Comparison of ENCODE assay signal across 1 fruit fly cellular context in genomic region chr3R:4472694-4472975, dm6.
TF ChIP-seq lines count a peak whose summit lies in the region.

No protein-coding gene starts in this region.

TF ChIP-seq in whole organism, embryonic, 481 proteins besides CTCF, POLR2A, EP300 and RAD21 (continued from another document):
- no peak for TF ChIP-seq CG14441 (GFP tag; IDR thresholded peaks at IDR 0.05; lab: Robert Waterston, UW)
- no peak for TF ChIP-seq CHES-1-like (GFP tag; optimal IDR thresholded peaks at IDR 0.05; lab: Kevin White, UChicago)
- TF ChIP-seq p53 (GFP tag; optimal IDR thresholded peaks at IDR 0.05; lab: Kevin White, UChicago) = no peak
- TF ChIP-seq exex (tag; optimal IDR thresholded peaks at IDR 0.05; lab: Kevin White, UChicago) = no peak
- TF ChIP-seq jumu (GFP tag; optimal IDR thresholded peaks at IDR 0.05; lab: Kevin White, UChicago) = no peak
- no peak for TF ChIP-seq nerfin-1 (tag; optimal IDR thresholded peaks at IDR 0.05; lab: Kevin White, UChicago)
- peak; percentile 84 for TF ChIP-seq CG15479 (GFP tag; optimal IDR thresholded peaks at IDR 0.05; lab: Kevin White, UChicago)
- TF ChIP-seq chinmo (GFP tag; IDR thresholded peaks at IDR 0.05; lab: Robert Waterston, UW; ENCODE audit: partially characterized antibody) = 0 out of 4 replicates have a peak, but pooled peaks have one; percentile 8
- TF ChIP-seq CG18262 (tag; optimal IDR thresholded peaks at IDR 0.05; lab: Kevin White, UChicago) = no peak
- TF ChIP-seq CG10274 (GFP tag; optimal IDR thresholded peaks at IDR 0.05; lab: Kevin White, UChicago) = no peak
- no peak for TF ChIP-seq stwl (tag; optimal IDR thresholded peaks at IDR 0.05; lab: Kevin White, UChicago)
- no peak for TF ChIP-seq CG14965 (GFP tag; optimal IDR thresholded peaks at IDR 0.05; lab: Kevin White, UChicago; ENCODE audit: borderline replicate concordance)
- no peak for TF ChIP-seq hbn (GFP tag; IDR thresholded peaks at IDR 0.05; lab: Robert Waterston, UW; ENCODE audit: partially characterized antibody)
- TF ChIP-seq zen (tag; optimal IDR thresholded peaks at IDR 0.05; lab: Kevin White, UChicago) = peak; percentile 83
- no peak for TF ChIP-seq Antp (GFP tag; optimal IDR thresholded peaks at IDR 0.05; lab: Kevin White, UChicago)
- no peak for TF ChIP-seq CG8765 (GFP tag; IDR thresholded peaks at IDR 0.05; lab: Robert Waterston, UW)
- TF ChIP-seq CG17328 (GFP tag; IDR thresholded peaks at IDR 0.05; lab: Robert Waterston, UW) = no peak
- no peak for TF ChIP-seq yki (optimal IDR thresholded peaks at IDR 0.05; lab: Kevin White, UChicago)
- peak; percentile 7 for TF ChIP-seq pros (GFP tag; optimal IDR thresholded peaks at IDR 0.05; lab: Kevin White, UChicago)
- no peak for TF ChIP-seq sim (GFP tag; IDR thresholded peaks at IDR 0.05; lab: Robert Waterston, UW)
- TF ChIP-seq CG18011 (GFP tag; optimal IDR thresholded peaks at IDR 0.05; lab: Kevin White, UChicago) = no peak
- no peak for TF ChIP-seq az2 (GFP tag; optimal IDR thresholded peaks at IDR 0.05; lab: Kevin White, UChicago)
- no peak for TF ChIP-seq eyg (GFP tag; optimal IDR thresholded peaks at IDR 0.05; lab: Kevin White, UChicago)
- TF ChIP-seq ERR (GFP tag; optimal IDR thresholded peaks at IDR 0.05; lab: Kevin White, UChicago) = no peak
- peak in 1 of 2 experiments; percentile 63 for TF ChIP-seq tll (GFP tag; optimal IDR thresholded peaks at IDR 0.05; lab: Kevin White, UChicago)
- no peak for TF ChIP-seq CkIIα-i1 (GFP tag; IDR thresholded peaks at IDR 0.05; lab: Robert Waterston, UW)
- TF ChIP-seq Dll (GFP tag; IDR thresholded peaks at IDR 0.05; lab: Robert Waterston, UW; ENCODE audit: partially characterized antibody) = no peak
- no peak for TF ChIP-seq CG12071 (GFP tag; optimal IDR thresholded peaks at IDR 0.05; lab: Kevin White, UChicago)
- TF ChIP-seq CG1529 (GFP tag; optimal IDR thresholded peaks at IDR 0.05; lab: Kevin White, UChicago) = no peak
- no peak for TF ChIP-seq pfk (GFP tag; optimal IDR thresholded peaks at IDR 0.05; lab: Kevin White, UChicago)
- peak; percentile 73 for TF ChIP-seq kni (GFP tag; optimal IDR thresholded peaks at IDR 0.05; lab: Kevin White, UChicago)
- no peak for TF ChIP-seq E2f2 (GFP tag; IDR thresholded peaks at IDR 0.05; lab: Robert Waterston, UW)
- no peak for TF ChIP-seq Hand (GFP tag; optimal IDR thresholded peaks at IDR 0.05; lab: Kevin White, UChicago)
- TF ChIP-seq grn (GFP tag; optimal IDR thresholded peaks at IDR 0.05; lab: Kevin White, UChicago) = peak; percentile 14
- TF ChIP-seq Elba2 (GFP tag; optimal IDR thresholded peaks at IDR 0.05; lab: Kevin White, UChicago) = peak; percentile 15
- TF ChIP-seq Sry-β (GFP tag; optimal IDR thresholded peaks at IDR 0.05; lab: Kevin White, UChicago) = no peak
- TF ChIP-seq Dp (GFP tag; optimal IDR thresholded peaks at IDR 0.05; lab: Kevin White, UChicago) = no peak
- TF ChIP-seq Chrac-16 (GFP tag; optimal IDR thresholded peaks at IDR 0.05; lab: Kevin White, UChicago) = no peak
